Worm (Caenorhabditis elegans): ENCODE data around the gene spin-3.

DNA sequence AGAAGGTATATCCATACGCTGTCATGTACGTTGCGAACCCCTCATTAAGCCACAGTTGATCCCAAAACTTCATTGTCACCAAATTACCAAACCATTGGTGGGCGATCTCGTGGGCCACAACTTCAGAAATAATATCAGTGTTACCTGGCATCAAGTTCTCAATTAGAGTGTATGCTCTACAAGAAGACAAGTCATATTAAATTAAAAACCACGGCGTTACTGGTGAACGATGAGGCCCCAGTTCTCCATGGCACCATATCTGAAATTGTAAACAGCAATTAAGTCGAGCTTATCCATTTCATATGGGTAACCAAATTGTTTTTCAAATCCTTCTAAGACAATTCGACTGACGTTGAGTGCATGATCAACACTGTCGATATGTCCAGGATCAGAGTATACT is 27.2 kb upstream of the spin-3 start:
- TF ChIP-seq ets-7 (tag; optimal IDR thresholded peaks at IDR 0.05) = no peak
- no peak for TF ChIP-seq aly-1 (tag; optimal IDR thresholded peaks at IDR 0.05)
- TF ChIP-seq B0310.2 (tag; optimal IDR thresholded peaks at IDR 0.05) = no peak
